Fruit fly (Drosophila melanogaster) whole organism, pupa: ENCODE data around the gene CG14662.

Experiments
- CG12605 ChIP-seq: fragments of 200-800 bp; sonication (Bioruptor generic); IDR thresholded peaks from 2 replicates; pipeline ENCODE4 v1.3.6; 2022; ENCODE audit warnings: missing biosample characterization, missing genetic modification characterization
- CG14655 ChIP-seq: fragments of 200-800 bp; sonication (Bioruptor generic); optimal IDR thresholded peaks from 3 replicates; lab custom pipeline; 2017; ENCODE audit warnings: mild to moderate bottlenecking, missing biosample characterization, missing genetic modification reagents, missing genetic modification characterization
- CG32121 ChIP-seq: fragments of 200-800 bp; sonication (Bioruptor generic); IDR thresholded peaks from 2 replicates; pipeline ENCODE4 v1.3.6; 2022; ENCODE audit warnings: missing biosample characterization, missing genetic modification characterization
- CG4496 ChIP-seq: fragments of 200-800 bp; sonication (Bioruptor generic); IDR thresholded peaks from 3 replicates; pipeline ENCODE4 v1.3.6; 2022; ENCODE audit warnings: missing biosample characterization, missing genetic modification characterization
- CG8159 ChIP-seq: fragments of 200-800 bp; sonication (Bioruptor generic); optimal IDR thresholded peaks from 3 replicates; lab custom pipeline; 2018; ENCODE audit warnings: missing biosample characterization, mild to moderate bottlenecking, missing genetic modification characterization, moderate library complexity
- CG9948 ChIP-seq: fragments of 200-800 bp; sonication (Bioruptor generic); optimal IDR thresholded peaks from 2 replicates; lab custom pipeline; 2018; ENCODE audit warnings: missing biosample characterization, mild to moderate bottlenecking, missing genetic modification characterization, moderate library complexity
- D1 ChIP-seq: fragments of 200-800 bp; sonication (Bioruptor generic); optimal IDR thresholded peaks from 2 replicates; lab custom pipeline; 2018; ENCODE audit warnings: missing biosample characterization, mild to moderate bottlenecking, missing genetic modification characterization, moderate library complexity
- Pif1B ChIP-seq: fragments of 200-800 bp; sonication (Bioruptor generic); optimal IDR thresholded peaks from 3 replicates; lab custom pipeline; 2016; ENCODE audit warnings: missing biosample characterization, missing genetic modification characterization
- rn ChIP-seq: fragments of 200-800 bp; sonication (Bioruptor generic); IDR thresholded peaks from 2 replicates; pipeline ENCODE4 v1.3.6; 2022; ENCODE audit warnings: missing biosample characterization, missing genetic modification characterization

DNA sequence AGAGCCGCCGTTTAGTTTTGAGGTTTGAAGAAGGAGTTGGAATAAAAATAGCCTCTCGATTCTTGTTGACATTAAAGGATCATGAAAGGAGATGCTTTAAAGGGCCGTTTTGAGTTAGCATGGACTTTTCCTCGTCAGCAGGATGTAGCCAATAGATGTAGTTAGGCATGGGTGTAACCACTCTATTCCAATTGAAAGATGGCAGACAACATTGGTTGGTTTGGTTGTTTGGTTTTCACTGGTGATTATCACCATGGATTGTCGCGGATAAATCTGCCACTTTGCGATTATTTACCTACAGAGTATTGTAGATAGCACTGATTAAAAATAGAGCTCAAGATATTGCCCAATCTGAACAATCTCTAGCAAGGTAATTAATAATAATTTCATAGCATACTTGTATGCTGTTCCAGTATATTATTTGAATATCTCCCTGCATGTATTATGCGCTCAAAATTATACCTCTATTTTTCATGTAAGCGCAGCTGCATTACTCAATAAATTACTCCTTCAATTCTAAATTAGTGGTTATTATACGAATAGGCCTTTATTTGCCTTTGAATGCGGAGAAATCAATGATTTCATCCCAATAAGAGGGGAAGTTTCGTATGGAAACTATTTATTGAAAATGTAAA, 11.0 kb downstream of the CG14662 start:
- TF ChIP-seq CG4496 (no peak), Pif1B (GFP tag; lab: Kevin White, UChicago) (no peak), CG12605 (GFP tag; lab: Robert Waterston, UW) (no peak), CG8159 (tag; lab: Kevin White, UChicago) (no peak), CG14655 (GFP tag; lab: Kevin White, UChicago) (no peak), CG32121 (GFP tag; lab: Robert Waterston, UW) (no peak), CG9948 (tag; lab: Kevin White, UChicago) (no peak), D1 (no peak), rn (GFP tag; lab: Robert Waterston, UW) (no peak)
